Worm (Caenorhabditis elegans): ENCODE results near the gene pqn-84.

DNA sequence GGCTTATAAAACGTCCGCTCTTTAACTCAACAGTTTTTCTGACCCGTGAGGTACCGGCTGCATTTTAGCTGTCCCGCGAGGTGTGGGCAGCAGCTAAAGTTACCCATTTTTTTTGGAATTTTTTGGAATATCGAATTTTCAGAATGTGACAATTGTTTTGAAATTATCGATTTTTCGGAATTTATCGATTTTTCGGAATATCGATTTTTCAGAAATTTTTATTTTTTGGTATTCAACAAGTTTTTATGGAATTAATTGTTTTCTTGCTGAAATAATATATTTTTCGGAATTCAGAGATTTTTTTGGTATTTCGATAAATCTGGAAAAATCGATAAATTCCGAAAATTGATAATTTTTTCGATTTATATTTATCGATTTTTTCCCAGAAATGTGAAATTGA is 32.9 kb downstream of the pqn-84 start:
- TF ChIP-seq tbx-37 (GFP tag; conservative IDR thresholded peaks at IDR 0.05) (no peak), scrt-1 (GFP tag; IDR thresholded peaks at IDR 0.05) (no peak), F13C5.2 (tag; optimal IDR thresholded peaks at IDR 0.05) (no peak), ama-1 (optimal IDR thresholded peaks at IDR 0.05) (no peak)
